Worm (Caenorhabditis elegans): ENCODE data around the gene R11D1.12.

- TF ChIP-seq sptf-1 (tag; optimal IDR thresholded peaks at IDR 0.05) (no peak), hlh-4 (tag; optimal IDR thresholded peaks at IDR 0.05) (no peak), efl-1 (optimal IDR thresholded peaks at IDR 0.05) (no peak), efl-1 (GFP tag; optimal IDR thresholded peaks at IDR 0.05 in 1 of 2) (no peak), sup-37 (GFP tag; optimal IDR thresholded peaks at IDR 0.05) (no peak), lin-39 (tag; optimal IDR thresholded peaks at IDR 0.05) (no peak), mef-2 (tag; optimal IDR thresholded peaks at IDR 0.05) (no peak), nhr-28 (tag; optimal IDR thresholded peaks at IDR 0.05) (no peak), unc-62 (GFP tag; optimal IDR thresholded peaks at IDR 0.05) (no peak), elt-3 (tag; optimal IDR thresholded peaks at IDR 0.05) (no peak), mep-1 (tag; optimal IDR thresholded peaks at IDR 0.05) (no peak), lin-15B (tag; optimal IDR thresholded peaks at IDR 0.05) (no peak), dsc-1 (tag; optimal IDR thresholded peaks at IDR 0.05) (no peak), blmp-1 (tag; optimal IDR thresholded peaks at IDR 0.05) (no peak), fos-1 (tag; optimal IDR thresholded peaks at IDR 0.05) (no peak)
Measured at ce11 chrV:12711999-12712398, 13.8 kb downstream of the R11D1.12 start, which contains the start of gene R11D1.3.

Measured in whole organism, L1 larva.